Fruit fly (Drosophila melanogaster) whole organism, embryonic: ENCODE measurements around the gene form3.

Experiments
- CG10267 ChIP-seq: fragments of 200-800 bp; sonication (Bioruptor generic); optimal IDR thresholded peaks from 2 replicates; lab custom pipeline; 2018; ENCODE audit warnings: missing biosample characterization, mild to moderate bottlenecking, missing genetic modification characterization, moderate library complexity
- CG10959 ChIP-seq: fragments of 200-800 bp; sonication (Bioruptor generic); IDR thresholded peaks from 2 replicates; pipeline ENCODE4 v1.3.6; 2022; ENCODE audit warnings: missing biosample characterization, missing genetic modification characterization
- CG11504 ChIP-seq: fragments of 200-800 bp; sonication (Bioruptor generic); optimal IDR thresholded peaks from 3 replicates; lab custom pipeline; 2019; ENCODE audit warnings: missing biosample characterization, mild to moderate bottlenecking, missing genetic modification characterization, moderate library complexity
- CG11560 ChIP-seq: fragments of 200-800 bp; sonication (Bioruptor generic); IDR thresholded peaks from 3 replicates; pipeline ENCODE4 v1.3.6; 2022; ENCODE audit warnings: missing biosample characterization, missing genetic modification characterization
- CG12071 ChIP-seq: fragments of 200-800 bp; sonication (Bioruptor generic); optimal IDR thresholded peaks from 3 replicates; lab custom pipeline; 2018; ENCODE audit warnings: missing biosample characterization, mild to moderate bottlenecking, missing genetic modification characterization
- CG14014 ChIP-seq: fragments of 200-800 bp; sonication (Bioruptor generic); IDR thresholded peaks from 2 replicates; pipeline ENCODE4 v1.3.6; 2022; ENCODE audit warnings: missing biosample characterization, missing genetic modification characterization
- CG14860 ChIP-seq: fragments of 200-800 bp; sonication (Bioruptor generic); IDR thresholded peaks from 3 replicates; pipeline ENCODE4 v1.3.6; 2022; ENCODE audit warnings: missing biosample characterization, missing genetic modification characterization; ENCODE audit not compliant: partially characterized antibody
- CG15479 ChIP-seq: fragments of 200-800 bp; sonication (Bioruptor generic); optimal IDR thresholded peaks from 3 replicates; lab custom pipeline; 2019; ENCODE audit warnings: missing biosample characterization, mild to moderate bottlenecking, missing genetic modification characterization, moderate library complexity
- CG15514 ChIP-seq: fragments of 200-800 bp; sonication (Bioruptor generic); optimal IDR thresholded peaks from 3 replicates; lab custom pipeline; 2017; ENCODE audit warnings: missing biosample characterization, missing genetic modification characterization, mild to moderate bottlenecking, moderate library complexity, missing genetic modification reagents
- CG17385 ChIP-seq: fragments of 200-800 bp; sonication (Bioruptor generic); optimal IDR thresholded peaks from 3 replicates; lab custom pipeline; 2018; ENCODE audit warnings: missing biosample characterization, mild to moderate bottlenecking, missing genetic modification characterization
- CG32772 ChIP-seq: fragments of 200-800 bp; sonication (Bioruptor generic); IDR thresholded peaks from 2 replicates; pipeline ENCODE4 v1.3.6; 2022; ENCODE audit warnings: missing biosample characterization, missing genetic modification characterization
- CG3847 ChIP-seq: fragments of 200-800 bp; sonication (Bioruptor generic); IDR thresholded peaks from 2 replicates; pipeline ENCODE4 v1.3.6; 2022; ENCODE audit warnings: missing biosample characterization, missing genetic modification characterization
- CG4282 ChIP-seq: fragments of 200-800 bp; sonication (Bioruptor generic); optimal IDR thresholded peaks from 2 replicates; lab custom pipeline; 2016; ENCODE audit warnings: missing biosample characterization, missing genetic modification characterization
- CG6791 ChIP-seq: fragments of 200-800 bp; sonication (Bioruptor generic); IDR thresholded peaks from 3 replicates; pipeline ENCODE4 v1.3.6; 2022; ENCODE audit warnings: missing biosample characterization, missing genetic modification characterization; ENCODE audit not compliant: partially characterized antibody
- CG8478 ChIP-seq: fragments of >200 bp; optimal IDR thresholded peaks from 2 replicates; lab custom pipeline; 2018
- Ets65A ChIP-seq: fragments of 200-800 bp; sonication (Bioruptor generic); peaks from one replicate; lab custom pipeline; 2016; ENCODE audit warnings: missing biosample characterization, missing genetic modification characterization
- HLHmδ ChIP-seq: fragments of 200-800 bp; sonication (Bioruptor generic); optimal IDR thresholded peaks from 2 replicates; lab custom pipeline; 2018; ENCODE audit warnings: missing biosample characterization, mild to moderate bottlenecking, missing genetic modification characterization, moderate library complexity
- Meics ChIP-seq: fragments of 200-800 bp; sonication (Bioruptor generic); optimal IDR thresholded peaks from 2 replicates; lab custom pipeline; 2017; ENCODE audit warnings: missing biosample characterization, mild to moderate bottlenecking, missing genetic modification characterization
- PHDP ChIP-seq: fragments of 200-800 bp; sonication (Bioruptor generic); optimal IDR thresholded peaks from 3 replicates; lab custom pipeline; 2018; ENCODE audit warnings: missing biosample characterization, mild to moderate bottlenecking, missing genetic modification characterization, moderate library complexity
- Poxn ChIP-seq: fragments of 200-800 bp; sonication (Bioruptor generic); IDR thresholded peaks from 2 replicates; pipeline ENCODE4 v1.3.6; 2022; ENCODE audit warnings: missing biosample characterization, missing genetic modification characterization
- Rfx ChIP-seq: fragments of 200-800 bp; sonication (Bioruptor generic); IDR thresholded peaks from 2 replicates; pipeline ENCODE4 v1.3.6; 2022; ENCODE audit warnings: missing biosample characterization, missing genetic modification characterization
- Sox100B ChIP-seq: fragments of 200-800 bp; sonication (Bioruptor generic); optimal IDR thresholded peaks from 3 replicates; lab custom pipeline; 2018; ENCODE audit warnings: missing biosample characterization, mild to moderate bottlenecking, missing genetic modification characterization
- Sry-δ ChIP-seq: fragments of 200-800 bp; sonication (Bioruptor generic); optimal IDR thresholded peaks from 2 replicates; lab custom pipeline; 2016; ENCODE audit warnings: missing biosample characterization, missing genetic modification characterization
- Tbp ChIP-seq: fragments of >200 bp; optimal IDR thresholded peaks from 2 replicates; lab custom pipeline; 2018; ENCODE audit warnings: missing biosample characterization, missing genetic modification characterization
- Trl ChIP-seq, 3 experiments: fragments of >200 bp in 2 of 3; fragments of 200-800 bp in 1 of 3; sonication (Bioruptor generic) in 1 of 3; optimal IDR thresholded peaks; 2 replicates in 1 of 3; 3 replicates in 2 of 3; lab custom pipeline; 2016 to 2017; ENCODE audit warnings: missing biosample characterization in 1 of 3, missing genetic modification characterization in 1 of 3
- Vsx1 ChIP-seq: fragments of 200-800 bp; sonication (Bioruptor generic); optimal IDR thresholded peaks from 2 replicates; lab custom pipeline; 2017; ENCODE audit warnings: missing biosample characterization, mild to moderate bottlenecking, missing genetic modification characterization, missing genetic modification reagents
- ac ChIP-seq: fragments of 200-800 bp; sonication (Bioruptor generic); optimal IDR thresholded peaks from 3 replicates; lab custom pipeline; 2017; ENCODE audit warnings: missing biosample characterization, mild to moderate bottlenecking, missing genetic modification characterization
- ase ChIP-seq: fragments of 200-800 bp; sonication (Bioruptor generic); IDR thresholded peaks from 3 replicates; pipeline ENCODE4 v1.3.6; 2022; ENCODE audit warnings: missing biosample characterization, missing genetic modification characterization
- az2 ChIP-seq: fragments of 200-800 bp; sonication (Bioruptor generic); optimal IDR thresholded peaks from 3 replicates; lab custom pipeline; 2016; ENCODE audit warnings: missing biosample characterization, missing genetic modification characterization
- chm ChIP-seq: fragments of 200-800 bp; sonication (Bioruptor generic); IDR thresholded peaks from 2 replicates; pipeline ENCODE4 v1.3.6; 2022; ENCODE audit warnings: missing biosample characterization, missing genetic modification characterization
- crc ChIP-seq: fragments of 200-800 bp; sonication (Bioruptor generic); optimal IDR thresholded peaks from 2 replicates; lab custom pipeline; 2016; ENCODE audit warnings: missing biosample characterization, missing genetic modification characterization
- crol ChIP-seq: fragments of 200-800 bp; sonication (Bioruptor generic); IDR thresholded peaks from 2 replicates; pipeline ENCODE4 v1.3.6; 2022; ENCODE audit warnings: missing biosample characterization, missing genetic modification characterization
- da ChIP-seq: fragments of 200-800 bp; sonication (Bioruptor generic); optimal IDR thresholded peaks from 2 replicates; lab custom pipeline; 2016; ENCODE audit warnings: missing biosample characterization, missing genetic modification characterization
- dmrt99B ChIP-seq: fragments of 200-800 bp; sonication (Bioruptor generic); optimal IDR thresholded peaks from 2 replicates; lab custom pipeline; 2018; ENCODE audit warnings: missing biosample characterization, mild to moderate bottlenecking, missing genetic modification characterization, moderate library complexity
- exex ChIP-seq: fragments of 200-800 bp; sonication (Bioruptor generic); optimal IDR thresholded peaks from 4 replicates; lab custom pipeline; 2018; ENCODE audit warnings: missing biosample characterization, mild to moderate bottlenecking, missing genetic modification characterization, moderate library complexity
- hb ChIP-seq: fragments of 200-800 bp; sonication (Bioruptor generic); IDR thresholded peaks from 3 replicates; pipeline ENCODE4 v1.3.6; 2022; ENCODE audit warnings: missing biosample characterization, missing genetic modification characterization; ENCODE audit not compliant: partially characterized antibody
- luna ChIP-seq: fragments of 200-800 bp; sonication (Bioruptor generic); optimal IDR thresholded peaks from 2 replicates; lab custom pipeline; 2016; ENCODE audit warnings: missing biosample characterization, missing genetic modification characterization
- onecut ChIP-seq: fragments of 200-800 bp; sonication (Bioruptor generic); IDR thresholded peaks from 2 replicates; pipeline ENCODE4 v1.3.6; 2022; ENCODE audit warnings: missing biosample characterization, missing genetic modification characterization
- otp ChIP-seq: fragments of 200-800 bp; sonication (Bioruptor generic); IDR thresholded peaks from 3 replicates; pipeline ENCODE4, ENCODE4 v1.3.6; 2022; ENCODE audit warnings: missing biosample characterization, missing genetic modification characterization
- pb ChIP-seq: fragments of 200-800 bp; sonication (Bioruptor generic); optimal IDR thresholded peaks from 3 replicates; lab custom pipeline; 2016; ENCODE audit warnings: missing biosample characterization, missing genetic modification characterization
- pfk ChIP-seq: fragments of 200-800 bp; sonication (Bioruptor generic); optimal IDR thresholded peaks from 2 replicates; lab custom pipeline; 2018; ENCODE audit warnings: missing biosample characterization, mild to moderate bottlenecking, missing genetic modification characterization, moderate library complexity
- pho ChIP-seq: fragments of 200-800 bp; sonication (Bioruptor generic); optimal IDR thresholded peaks from 2 replicates; lab custom pipeline; 2016; ENCODE audit warnings: missing biosample characterization, missing genetic modification characterization
- prd ChIP-seq, 3 experiments: fragments of >200 bp in 2 of 3; fragments of 200-800 bp in 1 of 3; sonication (Bioruptor generic) in 1 of 3; optimal IDR thresholded peaks in 2 of 3; IDR thresholded peaks in 1 of 3; 2 replicates in 2 of 3; 3 replicates in 1 of 3; pipeline versions ENCODE4 v1.3.6 to Lab custom; 2017 to 2022; ENCODE audit warnings: missing biosample characterization in 1 of 3, missing genetic modification characterization in 1 of 3
- pros ChIP-seq: fragments of 200-800 bp; sonication (Bioruptor generic); optimal IDR thresholded peaks from 3 replicates; lab custom pipeline; 2019; ENCODE audit warnings: missing biosample characterization, mild to moderate bottlenecking, missing genetic modification characterization, moderate library complexity
- psq ChIP-seq: fragments of 200-800 bp; sonication (Bioruptor generic); optimal IDR thresholded peaks from 2 replicates; lab custom pipeline; 2017; ENCODE audit warnings: missing biosample characterization, missing genetic modification characterization
- pum ChIP-seq: fragments of 200-800 bp; sonication (Bioruptor generic); optimal IDR thresholded peaks from 2 replicates; lab custom pipeline; 2016; ENCODE audit warnings: missing biosample characterization, missing genetic modification characterization
- tgo ChIP-seq: fragments of 200-800 bp; sonication (Bioruptor generic); IDR thresholded peaks from 3 replicates; pipeline ENCODE4 v1.3.6; 2022; ENCODE audit warnings: missing biosample characterization, missing genetic modification characterization
- vfl ChIP-seq: fragments of 200-800 bp; sonication (Bioruptor generic); optimal IDR thresholded peaks from 2 replicates; lab custom pipeline; 2016; ENCODE audit warnings: missing biosample characterization, missing genetic modification characterization
- vnd ChIP-seq: fragments of 200-800 bp; sonication (Bioruptor generic); IDR thresholded peaks from 3 replicates; pipeline ENCODE4 v1.3.6; 2022; ENCODE audit warnings: missing biosample characterization, missing genetic modification characterization; ENCODE audit not compliant: partially characterized antibody

Gene form3

dm6 chr3L:7155522-7155978 is 60.9 kb downstream of the form3 start (continued):
- TF ChIP-seq CG14014 (GFP tag; lab: Robert Waterston, UW), result no peak
- no peak for TF ChIP-seq CG4282 (GFP tag; lab: Kevin White, UChicago)

- no peak for TF ChIP-seq chm (GFP tag; lab: Robert Waterston, UW)
- no peak for TF ChIP-seq psq
- TF ChIP-seq Vsx1, result no peak
- no peak for TF ChIP-seq pho (GFP tag; lab: Kevin White, UChicago)
- no peak for TF ChIP-seq CG12071 (GFP tag; lab: Kevin White, UChicago)
- no peak for TF ChIP-seq pum (GFP tag; lab: Kevin White, UChicago)
- TF ChIP-seq CG10267 (tag; lab: Kevin White, UChicago), result no peak
- TF ChIP-seq CG6791 (GFP tag; lab: Robert Waterston, UW), result no peak
- TF ChIP-seq CG17385 (GFP tag; lab: Kevin White, UChicago), result peak; percentile 79
- TF ChIP-seq CG15514 (GFP tag; lab: Kevin White, UChicago), result no peak
- TF ChIP-seq ase (GFP tag; lab: Robert Waterston, UW), result no peak
- no peak for TF ChIP-seq exex (tag; lab: Kevin White, UChicago)
- TF ChIP-seq HLHmδ (GFP tag; lab: Kevin White, UChicago), result no peak
- TF ChIP-seq CG14860 (GFP tag; lab: Robert Waterston, UW), result no peak
- no peak for TF ChIP-seq az2 (GFP tag; lab: Kevin White, UChicago)
- no peak for TF ChIP-seq Tbp (GFP tag; lab: Kevin White, UChicago)
- no peak for TF ChIP-seq pb (GFP tag; lab: Kevin White, UChicago)
- TF ChIP-seq prd (optimal IDR thresholded peaks at IDR 0.05; lab: Kevin White, UChicago), result no peak
- TF ChIP-seq prd (GFP tag; IDR thresholded peaks at IDR 0.05; lab: Robert Waterston, UW), result peak; percentile 16; the same call in 1 of the 3 replicates
- no peak for TF ChIP-seq CG11560
- TF ChIP-seq da, result peak; percentile 48
- TF ChIP-seq PHDP (tag; lab: Kevin White, UChicago), result no peak
- TF ChIP-seq ac (GFP tag; lab: Kevin White, UChicago), result peak; percentile 47
- TF ChIP-seq dmrt99B (tag; lab: Kevin White, UChicago), result no peak
- TF ChIP-seq Trl (optimal IDR thresholded peaks at IDR 0.05; lab: Kevin White, UChicago), result peak in 1 of 2 experiments; percentile 25
- TF ChIP-seq Trl (GFP tag; optimal IDR thresholded peaks at IDR 0.05; lab: Kevin White, UChicago), result no peak
- TF ChIP-seq CG11504 (tag; lab: Kevin White, UChicago), result no peak
- no peak for TF ChIP-seq luna (GFP tag; lab: Kevin White, UChicago)
- TF ChIP-seq crc (GFP tag; lab: Kevin White, UChicago), result no peak
- no peak for TF ChIP-seq vfl (GFP tag; lab: Kevin White, UChicago)
- TF ChIP-seq onecut (GFP tag; lab: Robert Waterston, UW), result peak; percentile 87
- no peak for TF ChIP-seq CG3847 (GFP tag; lab: Robert Waterston, UW)
- TF ChIP-seq hb (GFP tag; lab: Robert Waterston, UW), result no peak
- 0 out of 2 replicates have a peak, but pooled peaks have one; percentile 5 for TF ChIP-seq Poxn (GFP tag; lab: Robert Waterston, UW)
- no peak for TF ChIP-seq Sry-δ (GFP tag; lab: Kevin White, UChicago)
- no peak for TF ChIP-seq Rfx
- no peak for TF ChIP-seq Meics (GFP tag; lab: Kevin White, UChicago)
- no peak for TF ChIP-seq Ets65A (GFP tag; lab: Kevin White, UChicago)
- TF ChIP-seq otp (GFP tag; lab: Robert Waterston, UW), result no peak
- TF ChIP-seq CG10959 (GFP tag; lab: Robert Waterston, UW), result no peak
- TF ChIP-seq CG32772 (GFP tag; lab: Robert Waterston, UW), result no peak
- TF ChIP-seq CG8478, result no peak
- no peak for TF ChIP-seq Sox100B (GFP tag; lab: Kevin White, UChicago)
- TF ChIP-seq crol (GFP tag; lab: Robert Waterston, UW), result no peak
- no peak for TF ChIP-seq pfk
- TF ChIP-seq tgo, result no peak
- no peak for TF ChIP-seq vnd
- TF ChIP-seq pros (GFP tag; lab: Kevin White, UChicago), result peak; percentile 57
- peak; percentile 61 for TF ChIP-seq CG15479 (GFP tag; lab: Kevin White, UChicago)
These were observed 61.6 kb downstream of the form3 start for dm6 chr3L:7156239-7156638.
